Worm (Caenorhabditis elegans): ENCODE results near the gene tbb-4.

ce11 chrX:9428059-9428458, 8.6 kb downstream of the tbb-4 start, which contains the start of gene B0272.4:
- no peak for TF ChIP-seq nhr-90 (tag; optimal IDR thresholded peaks at IDR 0.05)
- TF ChIP-seq ztf-26 (tag; optimal IDR thresholded peaks at IDR 0.05): no peak
